Worm (Caenorhabditis elegans) whole organism, late embryonic: Measurements from ENCODE around the gene F10C2.3.

Experiments
- ama-1 ChIP-seq: fragments of 150-350 bp; optimal IDR thresholded peaks from 2 replicates; lab custom pipeline; 2014
- ceh-48 ChIP-seq: sonication (generic microtip); optimal IDR thresholded peaks from 2 replicates; lab custom pipeline; 2016; ENCODE audit warnings: missing genetic modification characterization, inconsistent platforms, missing compliant biosample characterization
- fkh-6 ChIP-seq: sonication (generic microtip); optimal IDR thresholded peaks from 2 replicates; lab custom pipeline; 2016; ENCODE audit warnings: missing genetic modification characterization, missing compliant biosample characterization
- hlh-15 ChIP-seq: sonication (generic microtip); optimal IDR thresholded peaks from 2 replicates; lab custom pipeline; 2016; ENCODE audit warnings: missing genetic modification characterization, missing compliant biosample characterization
- hlh-30 ChIP-seq: sonication (generic microtip); optimal IDR thresholded peaks from 2 replicates; lab custom pipeline; 2017; ENCODE audit warnings: antibody characterized with exemption, missing genetic modification characterization, missing compliant biosample characterization; ENCODE audit not compliant: insufficient read depth
- pqm-1 ChIP-seq: sonication (generic microtip); optimal IDR thresholded peaks from 2 replicates; lab custom pipeline; 2016; ENCODE audit warnings: missing genetic modification characterization, missing compliant biosample characterization
- rnt-1 ChIP-seq: sonication (generic microtip); optimal IDR thresholded peaks from 2 replicates; lab custom pipeline; 2016; ENCODE audit warnings: missing genetic modification characterization, missing compliant biosample characterization
- ztf-16 ChIP-seq: sonication (generic microtip); optimal IDR thresholded peaks from 2 replicates; lab custom pipeline; 2017; ENCODE audit warnings: missing genetic modification characterization, missing compliant biosample characterization

ce11 chrV:12047735-12048134 is 27.6 kb downstream of the F10C2.3 start:
- no peak for TF ChIP-seq hlh-30
- TF ChIP-seq pqm-1: no peak
- no peak for TF ChIP-seq ceh-48
- no peak for TF ChIP-seq ztf-16 (tag; lab: Kevin White, UChicago)
- no peak for TF ChIP-seq fkh-6
- no peak for TF ChIP-seq hlh-15
- no peak for TF ChIP-seq rnt-1
- no peak for TF ChIP-seq ama-1
